Worm (Caenorhabditis elegans): Measurements from ENCODE around the gene C05B5.11.

DNA sequence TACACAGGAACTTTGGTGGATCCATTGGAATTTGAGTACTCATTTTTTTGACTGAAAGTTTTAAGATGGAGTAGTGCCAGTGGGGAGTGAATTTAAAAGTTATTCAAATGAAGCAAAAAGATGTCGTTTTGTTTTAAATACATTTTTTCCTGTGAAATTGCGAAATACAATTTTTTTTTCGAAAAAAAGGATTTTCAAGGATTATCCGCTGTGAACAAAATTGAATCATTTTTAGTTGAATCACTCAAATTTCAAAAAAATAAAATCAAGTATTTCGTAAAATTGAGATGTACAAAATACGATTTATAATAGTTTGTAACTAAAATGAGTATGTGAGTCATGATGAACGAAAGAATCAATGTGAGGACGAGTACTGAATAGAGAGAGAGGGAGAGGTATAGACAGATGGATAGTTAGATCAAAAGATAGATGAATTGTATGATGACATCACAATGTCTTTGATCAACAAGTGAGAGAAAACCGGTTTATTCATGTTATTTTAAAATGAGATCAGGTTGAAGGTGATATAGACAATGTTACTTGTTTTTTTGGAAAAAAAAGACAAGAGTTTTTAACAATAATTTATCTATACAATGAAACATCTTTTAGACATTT, 2.5 kb downstream of the C05B5.11 start, which contains the start of gene C05B5.8:
- TF ChIP-seq W03F9.2 (tag; optimal IDR thresholded peaks at IDR 0.05) (no peak), him-1 (tag; optimal IDR thresholded peaks at IDR 0.05) (no peak), dao-5 (tag; optimal IDR thresholded peaks at IDR 0.05) (no peak)
